Fruit fly (Drosophila melanogaster) whole organism, embryonic: ENCODE results near the gene bnl.

Experiments used
- CG2678 ChIP-seq: fragments of 200-800 bp; sonication (Bioruptor generic); optimal IDR thresholded peaks from 3 replicates; lab custom pipeline; 2019; ENCODE audit warnings: missing biosample characterization, mild to moderate bottlenecking, missing genetic modification characterization, moderate library complexity
- CG8924 ChIP-seq: fragments of 200-800 bp; optimal IDR thresholded peaks from 3 replicates; lab custom pipeline; 2019; ENCODE audit warnings: missing biosample characterization, mild to moderate bottlenecking, missing genetic modification characterization, moderate library complexity
- Hr78 ChIP-seq, 2 experiments: fragments of 200-800 bp in 1 of 2; fragments of >200 bp in 1 of 2; sonication (Bioruptor generic) in 1 of 2; optimal IDR thresholded peaks; 2 replicates each; lab custom pipeline; 2017 to 2019; ENCODE audit warnings: missing biosample characterization in 2 of 2, missing genetic modification characterization in 2 of 2, mild to moderate bottlenecking in 1 of 2, moderate library complexity in 1 of 2
- Lim3 ChIP-seq: fragments of 200-800 bp; sonication (Bioruptor generic); IDR thresholded peaks from 2 replicates; pipeline ENCODE4 v1.3.6; 2022; ENCODE audit warnings: missing biosample characterization, missing genetic modification characterization
- Ptx1 ChIP-seq: fragments of 200-800 bp; sonication (Bioruptor generic); IDR thresholded peaks from 2 replicates; pipeline ENCODE4 v1.3.6; 2022; ENCODE audit warnings: missing biosample characterization, missing genetic modification characterization
- Sin3A ChIP-seq: fragments of >200 bp; optimal IDR thresholded peaks from 2 replicates; lab custom pipeline; 2018
- danr ChIP-seq: fragments of 200-800 bp; sonication (Bioruptor generic); IDR thresholded peaks from 2 replicates; pipeline ENCODE4 v1.3.6; 2022; ENCODE audit warnings: missing biosample characterization, missing genetic modification characterization
- psq ChIP-seq: fragments of 200-800 bp; sonication (Bioruptor generic); optimal IDR thresholded peaks from 2 replicates; lab custom pipeline; 2017; ENCODE audit warnings: missing biosample characterization, missing genetic modification characterization
- stwl ChIP-seq: fragments of 200-800 bp; sonication (Bioruptor generic); optimal IDR thresholded peaks from 3 replicates; lab custom pipeline; 2018; ENCODE audit warnings: missing biosample characterization, mild to moderate bottlenecking, missing genetic modification characterization, moderate library complexity

DNA sequence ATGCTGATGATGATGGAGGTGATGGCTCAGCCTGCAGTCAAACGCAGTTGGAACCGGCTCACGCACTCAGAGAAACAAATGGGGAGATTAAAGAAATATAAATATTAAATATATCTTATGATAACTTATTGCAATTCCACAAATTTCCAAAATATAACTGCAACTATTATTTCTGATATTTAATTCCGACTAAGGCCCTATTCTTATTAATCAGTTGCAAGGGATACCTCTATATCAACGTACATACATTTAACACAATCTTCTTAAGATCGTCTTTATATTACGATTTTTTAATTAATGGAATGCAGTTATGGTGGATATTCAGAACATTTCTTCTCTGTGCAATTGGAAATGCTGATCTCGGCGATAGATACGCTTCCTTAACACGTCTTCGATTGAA is 47.8 kb downstream of the bnl start:
- TF ChIP-seq Hr78 (GFP tag; optimal IDR thresholded peaks at IDR 0.05; lab: Kevin White, UChicago) (no peak), CG2678 (tag; lab: Kevin White, UChicago) (no peak), psq (no peak), CG8924 (tag; lab: Kevin White, UChicago) (no peak), Lim3 (GFP tag; lab: Robert Waterston, UW) (no peak), Sin3A (lab: Kevin White, UChicago) (no peak), stwl (no peak), Ptx1 (GFP tag; lab: Robert Waterston, UW) (no peak), danr (no peak)
